Fruit fly (Drosophila melanogaster) whole organism, embryonic: ENCODE data around the gene WASp.

Experiments
- hth ChIP-seq: fragments of >200 bp; optimal IDR thresholded peaks from 2 replicates; lab custom pipeline; 2017; ENCODE audit warnings: inconsistent platforms
- shn ChIP-seq: fragments of 200-800 bp; sonication (Bioruptor generic); optimal IDR thresholded peaks from 3 replicates; lab custom pipeline; 2016; ENCODE audit warnings: missing biosample characterization, missing genetic modification characterization
- yki ChIP-seq: fragments of >200 bp; optimal IDR thresholded peaks from 3 replicates; lab custom pipeline; 2018

DNA sequence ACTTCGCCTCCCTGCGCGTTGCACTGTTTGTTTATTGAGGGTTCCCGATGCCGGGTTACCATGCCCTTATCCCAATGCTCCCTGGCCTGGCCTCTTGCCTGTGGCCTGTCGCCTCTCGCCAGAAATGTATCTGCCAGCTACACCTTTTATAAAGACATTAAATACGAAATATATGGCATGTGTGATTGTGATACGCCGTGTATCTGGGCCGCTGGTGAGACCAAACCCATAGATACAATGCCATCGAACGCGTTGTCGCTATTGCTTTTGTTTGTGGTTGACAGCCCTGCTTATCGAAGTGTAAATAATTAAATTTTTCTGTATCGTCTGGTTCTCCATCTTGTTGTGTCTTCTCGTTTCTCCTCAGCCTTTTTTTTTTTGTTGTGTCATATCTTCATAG, 28.8 kb upstream of the WASp start:
- TF ChIP-seq shn (no peak), yki (lab: Kevin White, UChicago) (no peak), hth (lab: Kevin White, UChicago) (no peak)
